Fruit fly (Drosophila melanogaster): ENCODE results near the gene CG32453.

DNA sequence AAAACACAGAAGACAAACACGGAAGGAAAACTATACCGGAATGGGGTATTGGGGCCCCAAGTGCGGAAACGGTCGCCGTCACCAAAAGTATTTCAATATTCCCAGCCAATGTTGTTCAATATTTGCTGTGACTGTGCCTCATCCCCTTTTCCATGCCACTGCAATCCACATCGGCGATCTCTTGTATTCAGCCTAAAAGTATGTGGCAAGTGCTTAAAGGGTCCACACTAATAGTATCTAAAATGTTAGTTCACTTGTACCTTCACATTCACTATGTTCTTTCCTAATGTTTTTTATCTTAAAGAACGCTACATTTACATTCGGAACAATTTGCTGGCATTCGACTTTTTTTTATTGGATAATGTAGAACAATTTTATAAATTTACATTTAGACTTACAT lies 16.1 kb upstream of the CG32453 start:
- TF ChIP-seq Hr78 (GFP tag; optimal IDR thresholded peaks at IDR 0.05) = no peak
- TF ChIP-seq CG9705 (GFP tag; optimal IDR thresholded peaks at IDR 0.05) = no peak
- no peak for TF ChIP-seq Myc (optimal IDR thresholded peaks at IDR 0.05)
- TF ChIP-seq psq (GFP tag; optimal IDR thresholded peaks at IDR 0.05) = no peak
- no peak for TF ChIP-seq dsf (GFP tag; optimal IDR thresholded peaks at IDR 0.05; ENCODE audit: borderline replicate concordance)
- no peak for TF ChIP-seq usp (GFP tag; optimal IDR thresholded peaks at IDR 0.05)
- no peak for TF ChIP-seq dl (GFP tag; optimal IDR thresholded peaks at IDR 0.05; ENCODE audit: insufficient read depth in 1 of 2, partially characterized antibody in 2 of 2)
